Fruit fly (Drosophila melanogaster): ENCODE data around the gene cad.
A peak's percentile ranks its signal among the peaks of the same experiment; 100 is the strongest.

Gene cad

dm6 chr2L:20770242-20770769 is at the start of gene cad (continued):
- TF ChIP-seq Mad (GFP tag; optimal IDR thresholded peaks at IDR 0.05): no peak
- TF ChIP-seq unpg (GFP tag; optimal IDR thresholded peaks at IDR 0.05): peak; percentile 0
- TF ChIP-seq Adf1 (GFP tag; IDR thresholded peaks at IDR 0.05): peak; percentile 81
- TF ChIP-seq Ptx1 (GFP tag; IDR thresholded peaks at IDR 0.05): no peak
- no peak for TF ChIP-seq mld (GFP tag; IDR thresholded peaks at IDR 0.05; ENCODE audit: partially characterized antibody)
- TF ChIP-seq Abd-B (GFP tag; optimal IDR thresholded peaks at IDR 0.05): no peak
- TF ChIP-seq pros (GFP tag; optimal IDR thresholded peaks at IDR 0.05): peak; percentile 25
- no peak for TF ChIP-seq crc (GFP tag; optimal IDR thresholded peaks at IDR 0.05)
- TF ChIP-seq hth (optimal IDR thresholded peaks at IDR 0.05): no peak
- TF ChIP-seq CG2199 (GFP tag; IDR thresholded peaks at IDR 0.05): peak; percentile 76; the same call in 2 of the 3 replicates
- no peak for TF ChIP-seq Opbp (GFP tag; IDR thresholded peaks at IDR 0.05; ENCODE audit: partially characterized antibody)
- TF ChIP-seq CG6791 (GFP tag; IDR thresholded peaks at IDR 0.05; ENCODE audit: partially characterized antibody): peak; percentile 48; the same call in 2 of the 3 replicates
- no peak for TF ChIP-seq CG12104 (GFP tag; optimal IDR thresholded peaks at IDR 0.05)
- TF ChIP-seq CG6654 (GFP tag; optimal IDR thresholded peaks at IDR 0.05): no peak
- no peak for TF ChIP-seq pzg (GFP tag; optimal IDR thresholded peaks at IDR 0.05)
- peak; percentile 31 for TF ChIP-seq psq (GFP tag; optimal IDR thresholded peaks at IDR 0.05)
- no peak for TF ChIP-seq gsb (GFP tag; IDR thresholded peaks at IDR 0.05)
- no peak for TF ChIP-seq CG13624 (GFP tag; optimal IDR thresholded peaks at IDR 0.05)
- TF ChIP-seq Dek (tag; optimal IDR thresholded peaks at IDR 0.05): no peak
- TF ChIP-seq salm (tag; optimal IDR thresholded peaks at IDR 0.05): no peak
- TF ChIP-seq insv (GFP tag; optimal IDR thresholded peaks at IDR 0.05): no peak
- TF ChIP-seq vvl (GFP tag; IDR thresholded peaks at IDR 0.05): peak; percentile 75
- TF ChIP-seq CG14050 (GFP tag; IDR thresholded peaks at IDR 0.05): peak; percentile 51; the same call in 2 of the 3 replicates
- no peak for TF ChIP-seq wek (GFP tag; optimal IDR thresholded peaks at IDR 0.05)
- TF ChIP-seq Fer1 (GFP tag; optimal IDR thresholded peaks at IDR 0.05): no peak
- TF ChIP-seq oc (tag; optimal IDR thresholded peaks at IDR 0.05): peak; percentile 77
- TF ChIP-seq CG16815 (GFP tag; optimal IDR thresholded peaks at IDR 0.05): no peak
- TF ChIP-seq Hmr (GFP tag; optimal IDR thresholded peaks at IDR 0.05): peak; percentile 48
- TF ChIP-seq Kr (GFP tag; optimal IDR thresholded peaks at IDR 0.05): no peak
- no peak for TF ChIP-seq usp (GFP tag; optimal IDR thresholded peaks at IDR 0.05)
- TF ChIP-seq CG34224 (GFP tag; IDR thresholded peaks at IDR 0.05; ENCODE audit: partially characterized antibody): no peak
- TF ChIP-seq CG42726 (GFP tag; IDR thresholded peaks at IDR 0.05; ENCODE audit: partially characterized antibody): peak; percentile 68
- TF ChIP-seq emc (GFP tag; optimal IDR thresholded peaks at IDR 0.05): no peak
- TF ChIP-seq HHEX (GFP tag; optimal IDR thresholded peaks at IDR 0.05): peak; percentile 15
- TF ChIP-seq disco-r (GFP tag; optimal IDR thresholded peaks at IDR 0.05): no peak
- peak; percentile 59 for TF ChIP-seq chm (GFP tag; IDR thresholded peaks at IDR 0.05)
- no peak; the same call in 1 of the 2 replicates for TF ChIP-seq MBD-R2 (GFP tag; IDR thresholded peaks at IDR 0.05)
- TF ChIP-seq CG17568 (GFP tag; optimal IDR thresholded peaks at IDR 0.05): no peak
- TF ChIP-seq ato (GFP tag; IDR thresholded peaks at IDR 0.05; ENCODE audit: partially characterized antibody): peak; percentile 42; the same call in 1 of the 2 replicates
- TF ChIP-seq org-1 (GFP tag; optimal IDR thresholded peaks at IDR 0.05): no peak
- no peak for TF ChIP-seq lilli (GFP tag; optimal IDR thresholded peaks at IDR 0.05)
- TF ChIP-seq CG31441 (GFP tag; IDR thresholded peaks at IDR 0.05): no peak
- TF ChIP-seq B-H2 (GFP tag; optimal IDR thresholded peaks at IDR 0.05): peak; percentile 7
- no peak for TF ChIP-seq CG4730 (GFP tag; IDR thresholded peaks at IDR 0.05)
- TF ChIP-seq CG18476 (GFP tag; optimal IDR thresholded peaks at IDR 0.05): no peak
- TF ChIP-seq cad (GFP tag; optimal IDR thresholded peaks at IDR 0.05): peak; percentile 94
- no peak for TF ChIP-seq CG4404 (GFP tag; IDR thresholded peaks at IDR 0.05)
- TF ChIP-seq CG2129 (GFP tag; IDR thresholded peaks at IDR 0.05; ENCODE audit: partially characterized antibody): no peak
- TF ChIP-seq vfl (GFP tag; optimal IDR thresholded peaks at IDR 0.05): no peak
- peak; percentile 55; the same call in 1 of the 3 replicates for TF ChIP-seq sr (GFP tag; IDR thresholded peaks at IDR 0.05)
- peak; percentile 41; the same call in 1 of the 2 replicates for TF ChIP-seq CG3847 (GFP tag; IDR thresholded peaks at IDR 0.05)

All from whole organism, embryonic.